Worm (Caenorhabditis elegans): ENCODE data around the gene dph-7.

DNA sequence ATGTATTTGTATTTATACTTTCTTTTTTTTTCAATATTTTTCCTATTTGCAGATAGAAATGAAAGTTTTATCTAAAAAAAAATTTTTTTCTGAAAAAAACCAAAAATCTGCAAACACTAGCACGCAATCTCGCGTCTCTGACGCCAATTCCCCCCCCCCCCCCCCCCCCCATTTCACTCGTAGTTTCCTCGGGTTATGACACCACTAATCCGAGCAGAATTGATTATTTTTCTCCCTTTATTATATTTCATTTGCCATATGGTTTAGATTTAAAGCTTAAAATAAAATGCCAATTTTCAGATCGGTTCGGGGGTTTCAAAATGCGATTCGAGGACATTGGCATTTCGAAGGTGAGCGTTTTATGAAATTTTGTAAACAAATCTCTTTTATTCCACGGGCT is 31.9 kb downstream of the dph-7 start, which contains the start of gene mtm-6:
- no peak for TF ChIP-seq nhr-28 (tag; optimal IDR thresholded peaks at IDR 0.05)
- TF ChIP-seq fos-1 (tag; optimal IDR thresholded peaks at IDR 0.05): no peak
- no peak for TF ChIP-seq pha-4 (GFP tag; IDR thresholded peaks at IDR 0.05)
- no peak for TF ChIP-seq pha-4 (tag; optimal IDR thresholded peaks at IDR 0.05)
- no peak for TF ChIP-seq nhr-10 (tag; optimal IDR thresholded peaks at IDR 0.05)
- no peak for TF ChIP-seq R02D3.7 (tag; optimal IDR thresholded peaks at IDR 0.05)
- no peak for TF ChIP-seq lin-29 (GFP tag; IDR thresholded peaks at IDR 0.05)
- 0 out of 2 replicates have a peak, but pooled peaks have one; percentile 24 for TF ChIP-seq tra-1 (GFP tag; IDR thresholded peaks at IDR 0.05)
- TF ChIP-seq aha-1 (tag): no peak
- no peak for TF ChIP-seq lin-13 (GFP tag; optimal IDR thresholded peaks at IDR 0.05)
